Worm (Caenorhabditis elegans) whole organism, L3 larva: ENCODE measurements around the gene tut-1.

ENCODE experiments used
- ceh-9 ChIP-seq: sonication (generic microtip); optimal IDR thresholded peaks from 2 replicates; lab custom pipeline; 2018; ENCODE audit warnings: missing biosample characterization, missing genetic modification characterization
- fkh-10 ChIP-seq: sonication (generic microtip); optimal IDR thresholded peaks from 2 replicates; lab custom pipeline; 2017; ENCODE audit warnings: missing biosample characterization, missing genetic modification reagents, missing genetic modification characterization
- lin-39 ChIP-seq: fragments of 150-350 bp; optimal IDR thresholded peaks from 2 replicates; lab custom pipeline; 2018; ENCODE audit warnings: missing biosample characterization, missing genetic modification reagents, missing genetic modification characterization
- lsy-12 ChIP-seq: sonication (generic microtip); optimal IDR thresholded peaks from 2 replicates; lab custom pipeline; 2016; ENCODE audit warnings: mild to moderate bottlenecking, missing genetic modification characterization, missing compliant biosample characterization
- unc-39 ChIP-seq: sonication (generic microtip); optimal IDR thresholded peaks from 4 replicates; lab custom pipeline; 2017; ENCODE audit warnings: missing biosample characterization, missing genetic modification characterization

DNA sequence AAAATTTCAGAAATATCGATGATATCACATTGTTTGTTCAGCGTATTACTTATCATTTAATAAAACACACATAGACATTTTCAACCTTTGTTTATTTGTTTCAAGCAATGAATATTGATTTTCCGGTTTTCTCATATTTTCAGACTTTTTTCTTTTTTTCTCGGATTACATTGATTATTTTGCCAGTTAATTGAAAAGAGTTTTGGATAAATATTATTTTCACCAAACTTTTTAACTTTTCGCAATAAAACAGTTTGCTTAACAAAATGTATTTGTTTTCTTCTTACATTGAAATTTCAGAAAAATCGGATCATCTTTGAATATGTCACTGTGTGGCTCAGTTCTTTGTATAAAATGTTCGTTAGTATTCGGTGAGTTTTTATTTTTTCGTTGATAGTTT lies 41.0 kb upstream of the tut-1 start, which contains the start of gene Y38C1AA.6:
- TF ChIP-seq unc-39 (tag; lab: Kevin White, UChicago) (no peak), fkh-10 (GFP tag; lab: Kevin White, UChicago) (no peak), lsy-12 (tag; lab: Kevin White, UChicago) (no peak), ceh-9 (tag; lab: Kevin White, UChicago) (no peak), lin-39 (tag; lab: Kevin White, UChicago) (no peak)
